Worm (Caenorhabditis elegans) whole organism, dauer: Measurements from ENCODE around the gene ilys-3.

Experiments used
- unc-62 ChIP-seq: sonication (generic microtip); optimal IDR thresholded peaks from 2 replicates; lab custom pipeline; 2017; ENCODE audit warnings: missing biosample characterization, missing genetic modification reagents, missing genetic modification characterization

The ilys-3 gene

ce11 chrIV:2464156-2464555 is at the start of gene ilys-3:
Gene ilys-3, plus strand, starts transcription at chrIV:2464456.
- TF ChIP-seq unc-62 (GFP tag; lab: Kevin White, UChicago) = no peak

ce11 chrIV:2416738-2417137 is 47.5 kb upstream of the ilys-3 start:
- no peak for TF ChIP-seq unc-62 (GFP tag; lab: Kevin White, UChicago)

ce11 chrIV:2432693-2433092 is 31.6 kb upstream of the ilys-3 start, which contains the start of gene C45G7.4:
Gene C45G7.4, plus strand, starts transcription at chrIV:2432993.
- TF ChIP-seq unc-62 (GFP tag; lab: Kevin White, UChicago) = no peak

- TF ChIP-seq unc-62 (GFP tag; lab: Kevin White, UChicago) = no peak
These were observed 29.9 kb upstream of the ilys-3 start for ce11 chrIV:2434366-2434765.

- TF ChIP-seq unc-62 (GFP tag; lab: Kevin White, UChicago) = no peak
These were observed 13.0 kb upstream of the ilys-3 start, which contains the start of gene C45G7.13 for ce11 chrIV:2451233-2451632. Gene C45G7.13, minus strand, starts transcription at chrIV:2451333.

ce11 chrIV:2451655-2452054 is 12.6 kb upstream of the ilys-3 start:
- no peak for TF ChIP-seq unc-62 (GFP tag; lab: Kevin White, UChicago)

- TF ChIP-seq unc-62 (GFP tag; lab: Kevin White, UChicago) = no peak
These were observed 9.1 kb upstream of the ilys-3 start for ce11 chrIV:2455128-2455527.

- no peak for TF ChIP-seq unc-62 (GFP tag; lab: Kevin White, UChicago)
These were observed 2.9 kb upstream of the ilys-3 start for ce11 chrIV:2461396-2461795.

ce11 chrIV:2463311-2463710 is 945 bp upstream of the ilys-3 start, which contains the start of gene cdh-10:
Gene cdh-10, minus strand, starts transcription at chrIV:2463369.
- no peak for TF ChIP-seq unc-62 (GFP tag; lab: Kevin White, UChicago)

- TF ChIP-seq unc-62 (GFP tag; lab: Kevin White, UChicago) = no peak
These were observed 2.0 kb downstream of the ilys-3 start for ce11 chrIV:2466249-2466648.

- no peak for TF ChIP-seq unc-62 (GFP tag; lab: Kevin White, UChicago)
These were observed 3.1 kb downstream of the ilys-3 start, which contains the start of gene ilys-2 for ce11 chrIV:2467378-2467777. Gene ilys-2, plus strand, starts transcription at chrIV:2467678.

ce11 chrIV:2470114-2470513 is 5.9 kb downstream of the ilys-3 start, which contains the start of gene ilys-1:
Gene ilys-1, plus strand, starts transcription at chrIV:2470414.
- TF ChIP-seq unc-62 (GFP tag; lab: Kevin White, UChicago) = no peak

ce11 chrIV:2476386-2476785 is 12.1 kb downstream of the ilys-3 start, which contains the start of gene grd-16:
Gene grd-16, plus strand, starts transcription at chrIV:2476686.
- no peak for TF ChIP-seq unc-62 (GFP tag; lab: Kevin White, UChicago)

ce11 chrIV:2481955-2482354 is 17.7 kb downstream of the ilys-3 start, which contains the start of gene Y69A2AL.2:
Gene Y69A2AL.2, plus strand, starts transcription at chrIV:2482255.
- no peak for TF ChIP-seq unc-62 (GFP tag; lab: Kevin White, UChicago)

- TF ChIP-seq unc-62 (GFP tag; lab: Kevin White, UChicago) = no peak
These were observed 24.3 kb downstream of the ilys-3 start, which contains the start of gene Y69A2AR.19 for ce11 chrIV:2488520-2488919. Gene Y69A2AR.19, plus strand, starts transcription at chrIV:2488820.

ce11 chrIV:2495118-2495785 is 31.0 kb downstream of the ilys-3 start, which contains the start of the genes ccdc-12 and Y69A2AR.18:
Gene ccdc-12, minus strand, starts transcription at chrIV:2495174.
Gene Y69A2AR.18, plus strand, starts transcription at chrIV:2495735.
- no peak for TF ChIP-seq unc-62 (GFP tag; lab: Kevin White, UChicago)

ce11 chrIV:2496084-2496483 is 31.8 kb downstream of the ilys-3 start:
- no peak for TF ChIP-seq unc-62 (GFP tag; lab: Kevin White, UChicago)
